Worm (Caenorhabditis elegans) whole organism, young adult: ENCODE data around the gene ifg-1.

Experiments
- B0035.1 ChIP-seq: sonication (generic microtip); optimal IDR thresholded peaks from 2 replicates; lab custom pipeline; 2016; ENCODE audit warnings: missing genetic modification characterization, mild to moderate bottlenecking, missing compliant biosample characterization, missing genotype, missing genetic modification reagents
- F23B12.7 ChIP-seq: sonication (generic microtip); optimal IDR thresholded peaks from 2 replicates; lab custom pipeline; 2017; ENCODE audit warnings: missing genetic modification characterization, mild to moderate bottlenecking, missing compliant biosample characterization, antibody characterized with exemption, moderate library complexity; ENCODE audit not compliant: insufficient read depth
- T07F8.4 ChIP-seq: sonication (generic microtip); optimal IDR thresholded peaks from 2 replicates; lab custom pipeline; 2016; ENCODE audit warnings: mild to moderate bottlenecking, missing genetic modification characterization, moderate library complexity, missing compliant biosample characterization
- ZK185.1 ChIP-seq: sonication (generic microtip); optimal IDR thresholded peaks from 2 replicates; lab custom pipeline; 2016; ENCODE audit warnings: mild to moderate bottlenecking, missing genetic modification characterization, missing compliant biosample characterization; ENCODE audit not compliant: poor library complexity, severe bottlenecking
- ama-1 ChIP-seq, 3 experiments: fragments of 150-350 bp in 1 of 3; sonication (generic microtip) in 2 of 3; optimal IDR thresholded peaks; 2 replicates each; lab custom pipeline; 2014 to 2018; ENCODE audit warnings: missing biosample characterization in 2 of 3, missing genetic modification characterization in 2 of 3, missing genetic modification reagents in 2 of 3
- ekl-4 ChIP-seq: fragments of 200-800 bp; sonication (Bioruptor generic); IDR thresholded peaks from 2 replicates; pipeline ENCODE4 v1.3.6; 2022; ENCODE audit warnings: missing genetic modification reagents, missing genetic modification characterization, missing compliant biosample characterization
- hlh-12 ChIP-seq: sonication (generic microtip); optimal IDR thresholded peaks from 2 replicates; lab custom pipeline; 2016; ENCODE audit warnings: missing genetic modification characterization, missing compliant biosample characterization
- madf-8 ChIP-seq: fragments of 200-800 bp; sonication (Bioruptor generic); conservative IDR thresholded peaks from 2 replicates; pipeline ENCODE4 v1.3.6; 2022; ENCODE audit warnings: missing genetic modification reagents, missing genetic modification characterization, missing compliant biosample characterization
- rec-8 ChIP-seq, 2 experiments: sonication (generic microtip); optimal IDR thresholded peaks; 2 replicates each; lab custom pipeline; 2016; ENCODE audit warnings: mild to moderate bottlenecking in 2 of 2, missing genetic modification characterization in 2 of 2, missing genetic modification reagents in 2 of 2, missing genotype in 2 of 2, missing biosample characterization in 1 of 2, missing compliant biosample characterization in 1 of 2, moderate library complexity in 1 of 2
- tbx-9 ChIP-seq: sonication (generic microtip); optimal IDR thresholded peaks from 2 replicates; lab custom pipeline; 2016; ENCODE audit warnings: borderline replicate concordance, missing genetic modification characterization, inconsistent platforms, missing compliant biosample characterization
- unc-62 ChIP-seq: fragments of 150-350 bp; optimal IDR thresholded peaks from 2 replicates; lab custom pipeline; 2014; ENCODE audit warnings: missing biosample characterization, missing genetic modification reagents, missing genetic modification characterization
- xnd-1 ChIP-seq: sonication (generic microtip); optimal IDR thresholded peaks from 2 replicates; lab custom pipeline; 2016; ENCODE audit warnings: missing genotype, missing genetic modification reagents, missing genetic modification characterization, missing compliant biosample characterization

DNA sequence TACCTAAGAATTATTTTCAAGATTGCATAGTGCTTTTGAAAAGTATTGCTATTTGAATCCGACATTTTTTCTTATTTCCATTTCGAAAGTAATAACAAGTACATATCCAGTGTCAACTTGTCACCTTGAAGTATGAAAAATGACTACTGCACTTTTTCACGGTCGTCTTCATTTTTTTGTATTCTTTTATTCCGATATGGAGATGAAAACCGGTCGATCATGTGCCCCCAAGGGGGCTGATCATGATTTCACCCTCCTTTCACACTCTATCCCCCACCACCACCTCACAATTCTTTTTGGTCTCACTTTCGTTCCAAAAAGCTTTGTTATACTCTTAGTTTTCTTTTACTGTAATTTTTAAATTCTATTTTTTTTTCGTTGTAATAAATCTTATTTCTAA lies 8.9 kb downstream of the ifg-1 start:
- TF ChIP-seq rec-8 (tag; optimal IDR thresholded peaks at IDR 0.05; lab: Kevin White, UChicago) (no peak), madf-8 (GFP tag; lab: Robert Waterston, UW) (no peak), xnd-1 (tag; lab: Kevin White, UChicago) (no peak), B0035.1 (tag; lab: Kevin White, UChicago) (no peak), tbx-9 (tag; lab: Kevin White, UChicago) (no peak), ama-1 (optimal IDR thresholded peaks at IDR 0.05; lab: Kevin White, UChicago) (no peak), ama-1 (GFP tag; optimal IDR thresholded peaks at IDR 0.05; lab: Kevin White, UChicago) (no peak), F23B12.7 (tag; lab: Kevin White, UChicago) (no peak), unc-62 (no peak), ZK185.1 (tag; lab: Kevin White, UChicago) (no peak), ekl-4 (GFP tag; lab: Robert Waterston, UW) (no peak), hlh-12 (tag; lab: Kevin White, UChicago) (no peak), T07F8.4 (tag; lab: Kevin White, UChicago) (no peak)
